Worm (Caenorhabditis elegans) whole organism, L3 larva: ENCODE measurements around the gene T05G5.1.

Experiments
- R02D3.7 ChIP-seq: fragments of 150-350 bp; optimal IDR thresholded peaks from 2 replicates; lab custom pipeline; 2014; ENCODE audit warnings: missing biosample characterization, missing genetic modification characterization
- aly-2 ChIP-seq: fragments of 150-350 bp; optimal IDR thresholded peaks from 2 replicates; lab custom pipeline; 2014; ENCODE audit warnings: missing biosample characterization, missing genetic modification characterization
- ama-1 ChIP-seq: fragments of 150-350 bp; optimal IDR thresholded peaks from 2 replicates; lab custom pipeline; 2018
- ceh-28 ChIP-seq: fragments of 150-350 bp; optimal IDR thresholded peaks from 2 replicates; lab custom pipeline; 2014; ENCODE audit warnings: missing biosample characterization, missing genetic modification reagents, missing genetic modification characterization
- ceh-82 ChIP-seq: fragments of 150-350 bp; optimal IDR thresholded peaks from 2 replicates; lab custom pipeline; 2014; ENCODE audit warnings: missing biosample characterization, missing genetic modification characterization
- ceh-9 ChIP-seq: sonication (generic microtip); optimal IDR thresholded peaks from 2 replicates; lab custom pipeline; 2018; ENCODE audit warnings: missing biosample characterization, missing genetic modification characterization
- daf-12 ChIP-seq: fragments of 150-350 bp; optimal IDR thresholded peaks from 2 replicates; lab custom pipeline; 2014; ENCODE audit warnings: missing biosample characterization, missing genetic modification reagents, missing genetic modification characterization
- egl-27 ChIP-seq: sonication (generic microtip); optimal IDR thresholded peaks from 4 replicates; lab custom pipeline; 2017; ENCODE audit warnings: missing biosample characterization, missing genetic modification reagents, missing genetic modification characterization
- elt-2 ChIP-seq: sonication (generic microtip); optimal IDR thresholded peaks from 2 replicates; lab custom pipeline; 2016; ENCODE audit warnings: missing genetic modification reagents, mild to moderate bottlenecking, missing genetic modification characterization, missing compliant biosample characterization
- fos-1 ChIP-seq: fragments of 150-350 bp; optimal IDR thresholded peaks from 2 replicates; lab custom pipeline; 2014; ENCODE audit warnings: missing biosample characterization, missing genetic modification characterization
- hmg-11 ChIP-seq: sonication (generic microtip); optimal IDR thresholded peaks from 2 replicates; lab custom pipeline; 2016; ENCODE audit warnings: missing genetic modification characterization, missing compliant biosample characterization
- jun-1 ChIP-seq: fragments of 150-350 bp; optimal IDR thresholded peaks from 2 replicates; lab custom pipeline; 2014; ENCODE audit warnings: missing biosample characterization, missing genetic modification reagents, missing genetic modification characterization
- lin-15B ChIP-seq: fragments of 150-350 bp; optimal IDR thresholded peaks from 2 replicates; lab custom pipeline; 2014; ENCODE audit warnings: missing biosample characterization, missing genetic modification characterization
- lin-39 ChIP-seq: fragments of 150-350 bp; optimal IDR thresholded peaks from 2 replicates; lab custom pipeline; 2018; ENCODE audit warnings: missing biosample characterization, missing genetic modification reagents, missing genetic modification characterization
- lsy-12 ChIP-seq: sonication (generic microtip); optimal IDR thresholded peaks from 2 replicates; lab custom pipeline; 2016; ENCODE audit warnings: mild to moderate bottlenecking, missing genetic modification characterization, missing compliant biosample characterization
- nfya-1 ChIP-seq: sonication (generic microtip); optimal IDR thresholded peaks from 2 replicates; lab custom pipeline; 2017; ENCODE audit warnings: missing genetic modification characterization, mild to moderate bottlenecking, missing compliant biosample characterization, antibody characterized with exemption, moderate library complexity; ENCODE audit not compliant: insufficient read depth
- nhr-11 ChIP-seq: fragments of 150-350 bp; optimal IDR thresholded peaks from 2 replicates; lab custom pipeline; 2014; ENCODE audit warnings: missing biosample characterization, missing genetic modification characterization
- nhr-23 ChIP-seq: fragments of 150-350 bp; optimal IDR thresholded peaks from 2 replicates; lab custom pipeline; 2014; ENCODE audit warnings: missing biosample characterization, missing genetic modification reagents, missing genetic modification characterization
- nhr-237 ChIP-seq: fragments of 150-350 bp; optimal IDR thresholded peaks from 2 replicates; lab custom pipeline; 2014; ENCODE audit warnings: missing biosample characterization, missing genetic modification characterization
- nhr-25 ChIP-seq: sonication (generic microtip); optimal IDR thresholded peaks from 2 replicates; lab custom pipeline; 2017; ENCODE audit warnings: missing biosample characterization, missing genetic modification characterization
- nhr-43 ChIP-seq: sonication (generic microtip); optimal IDR thresholded peaks from 2 replicates; lab custom pipeline; 2016; ENCODE audit warnings: mild to moderate bottlenecking, missing genetic modification characterization, missing compliant biosample characterization; ENCODE audit not compliant: poor library complexity, severe bottlenecking
- nhr-67 ChIP-seq: fragments of 150-350 bp; optimal IDR thresholded peaks from 2 replicates; lab custom pipeline; 2014; ENCODE audit warnings: missing biosample characterization, missing genetic modification characterization
- nhr-76 ChIP-seq: fragments of 150-350 bp; sonication (generic microtip); optimal IDR thresholded peaks from 5 replicates; lab custom pipeline; 2014; ENCODE audit warnings: missing biosample characterization, missing genetic modification characterization
- nhr-77 ChIP-seq: fragments of 150-350 bp; optimal IDR thresholded peaks from 2 replicates; lab custom pipeline; 2014; ENCODE audit warnings: missing biosample characterization, missing genetic modification characterization
- pha-4 ChIP-seq: fragments of 150-350 bp; optimal IDR thresholded peaks from 2 replicates; lab custom pipeline; 2014; ENCODE audit warnings: missing biosample characterization, missing genetic modification reagents, missing genetic modification characterization
- pqm-1 ChIP-seq: fragments of 150-350 bp; optimal IDR thresholded peaks from 2 replicates; lab custom pipeline; 2017; ENCODE audit warnings: missing biosample characterization, missing genetic modification characterization, inconsistent platforms
- sea-2 ChIP-seq: fragments of 150-350 bp; sonication (generic microtip); optimal IDR thresholded peaks from 4 replicates; lab custom pipeline; 2014; ENCODE audit warnings: missing biosample characterization, missing genetic modification reagents, missing genetic modification characterization
- snpc-4 ChIP-seq: fragments of 150-350 bp; optimal IDR thresholded peaks from 2 replicates; lab custom pipeline; 2014; ENCODE audit warnings: missing biosample characterization, missing genetic modification characterization
- tbx-2 ChIP-seq: sonication (generic microtip); optimal IDR thresholded peaks from 2 replicates; lab custom pipeline; 2016; ENCODE audit warnings: mild to moderate bottlenecking, missing genetic modification characterization, missing compliant biosample characterization
- ztf-11 ChIP-seq: fragments of 150-350 bp; optimal IDR thresholded peaks from 2 replicates; lab custom pipeline; 2014; ENCODE audit warnings: missing biosample characterization, missing genetic modification characterization

T05G5.1 gene

DNA sequence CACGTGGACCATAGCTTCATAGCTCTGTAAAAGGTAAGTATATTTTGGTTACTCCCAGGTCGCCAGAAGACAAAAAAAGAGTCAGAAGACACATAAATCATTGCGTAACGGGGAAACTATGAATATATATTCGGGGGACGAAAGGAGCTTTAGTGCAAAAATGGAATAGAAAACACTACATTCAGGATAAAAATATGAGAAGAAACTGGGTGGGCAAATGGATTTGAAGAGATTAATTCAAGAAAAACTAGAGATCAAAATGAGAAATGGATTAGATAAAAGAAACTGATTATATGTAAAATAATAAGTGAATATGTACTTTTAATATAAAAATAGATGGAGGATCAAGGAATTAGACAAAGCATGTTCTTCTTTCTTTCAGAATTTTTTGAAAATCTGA lies 15.7 kb downstream of the T05G5.1 start, which contains the start of gene C07A9.12:
Gene C07A9.12, minus strand, starts transcription at position 101 of the 400 bp plus-strand sequence.
- TF ChIP-seq R02D3.7 (tag; lab: Kevin White, UChicago), result no peak

DNA sequence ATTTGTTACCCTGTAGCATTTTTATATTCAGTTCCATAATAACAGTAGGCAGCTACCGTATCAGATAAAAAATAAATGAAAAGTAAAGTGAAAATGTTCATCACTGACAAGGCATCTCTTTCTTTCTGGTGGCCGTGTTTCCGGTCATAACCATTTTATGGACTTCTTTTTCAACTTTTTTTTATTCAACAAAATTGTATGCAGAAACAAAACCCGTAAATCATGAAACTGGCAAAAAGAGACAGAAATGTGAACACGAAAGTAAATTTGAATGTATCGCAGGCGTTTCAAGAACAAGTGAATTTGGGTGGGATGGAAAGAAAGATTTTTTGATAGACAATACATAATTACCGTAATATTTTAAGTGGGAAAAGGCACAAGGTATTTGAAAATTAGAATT lies 18.0 kb downstream of the T05G5.1 start, which contains the start of gene clec-162:
Gene clec-162, minus strand, starts transcription at position 101 of the 400 bp plus-strand sequence.
- no peak for TF ChIP-seq ceh-28
- TF ChIP-seq daf-12 (tag; lab: Kevin White, UChicago), result no peak
- no peak for TF ChIP-seq ama-1 (lab: Kevin White, UChicago)
- TF ChIP-seq lin-15B (tag; lab: Kevin White, UChicago), result no peak

DNA sequence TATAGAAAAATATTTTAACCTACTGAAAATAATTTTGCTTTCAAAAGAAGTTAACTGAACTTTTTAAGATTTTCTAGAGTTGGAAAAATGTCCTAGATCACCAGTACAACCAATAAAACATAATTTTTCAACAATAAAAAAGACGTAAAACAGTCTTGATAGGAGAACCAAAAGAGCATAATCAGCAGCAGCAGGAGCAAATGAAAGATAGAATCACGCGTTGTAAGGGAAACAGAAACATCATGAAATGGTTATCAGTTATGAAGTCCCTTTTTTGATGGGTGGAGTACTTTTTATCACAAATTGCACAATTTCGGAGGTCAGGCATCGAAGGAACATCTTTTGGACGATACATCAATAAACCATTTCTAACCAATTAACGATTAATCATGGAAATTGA lies 21.1 kb downstream of the T05G5.1 start:
- TF ChIP-seq elt-2 (tag; lab: Kevin White, UChicago) (peak; percentile 97), fos-1 (tag; lab: Kevin White, UChicago) (no peak), ama-1 (lab: Kevin White, UChicago) (no peak), jun-1 (tag; lab: Kevin White, UChicago) (peak; percentile 16), pqm-1 (tag; lab: Kevin White, UChicago) (peak; percentile 95), pha-4 (tag; lab: Kevin White, UChicago) (peak; percentile 35), nhr-11 (tag; lab: Kevin White, UChicago) (no peak), nhr-237 (no peak)
- TF ChIP-seq, all 47 proteins: peak for 4

DNA sequence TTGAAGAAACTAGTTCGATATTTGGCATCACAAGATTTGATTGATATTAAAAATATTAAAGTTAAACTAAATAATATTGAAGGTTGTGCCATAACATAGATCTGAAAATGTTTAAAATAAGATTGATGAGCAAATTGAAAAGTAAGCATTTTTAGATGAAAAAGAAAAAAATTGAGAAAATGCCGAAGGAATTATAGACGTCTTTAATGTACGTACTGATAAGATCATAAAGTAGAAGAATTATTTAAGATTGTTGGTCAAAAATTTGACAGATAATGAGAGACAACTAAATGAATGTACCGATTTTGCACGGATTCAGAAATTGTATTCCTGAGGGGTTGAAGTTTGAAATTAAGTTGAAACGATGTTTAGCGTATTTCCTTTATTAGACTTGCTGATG lies 22.9 kb downstream of the T05G5.1 start, which contains the start of gene ncx-7:
Gene ncx-7, minus strand, starts transcription at position 101 of the 400 bp plus-strand sequence.
- no peak for TF ChIP-seq hmg-11
- peak; percentile 36 for TF ChIP-seq pqm-1 (tag; lab: Kevin White, UChicago)
- no peak for TF ChIP-seq nhr-67 (tag; lab: Kevin White, UChicago)
- TF ChIP-seq lsy-12, result no peak
- TF ChIP-seq elt-2 (tag; lab: Kevin White, UChicago), result peak; percentile 58

DNA sequence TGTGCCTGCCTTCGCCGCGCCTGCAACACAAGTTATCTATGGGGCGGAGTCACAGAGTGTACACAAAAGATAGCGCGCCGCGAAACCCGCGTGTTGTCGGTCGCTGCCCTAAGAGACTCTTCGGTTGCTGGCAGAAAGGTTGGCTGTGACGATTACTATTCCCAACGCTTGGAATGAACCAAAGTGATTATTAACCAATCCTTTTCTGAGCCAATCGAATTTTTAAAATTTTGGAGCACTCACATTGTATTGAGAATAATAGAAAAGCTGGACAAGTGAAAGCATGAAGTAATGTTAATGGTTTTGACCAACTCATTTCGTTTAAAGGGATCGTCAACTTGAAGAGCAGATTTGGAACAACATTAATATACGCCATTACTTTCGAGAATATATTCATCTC lies 25.9 kb downstream of the T05G5.1 start:
- TF ChIP-seq lsy-12 (peak; percentile 71), nhr-77 (tag; lab: Kevin White, UChicago) (peak; percentile 34), pha-4 (tag; lab: Kevin White, UChicago) (peak; percentile 44), nfya-1 (peak; percentile 75), nhr-25 (tag; lab: Kevin White, UChicago) (peak; percentile 18), nhr-43 (peak; percentile 61), ceh-9 (tag; lab: Kevin White, UChicago) (no peak), ama-1 (lab: Kevin White, UChicago) (peak; percentile 96), snpc-4 (tag; lab: Kevin White, UChicago) (peak; percentile 99), daf-12 (tag; lab: Kevin White, UChicago) (no peak), ceh-28 (peak; percentile 59), aly-2 (tag; lab: Kevin White, UChicago) (peak; percentile 43), R02D3.7 (tag; lab: Kevin White, UChicago) (peak; percentile 20), lin-15B (tag; lab: Kevin White, UChicago) (peak; percentile 31), egl-27 (no peak), tbx-2 (peak; percentile 45), nhr-23 (tag; lab: Kevin White, UChicago) (peak; percentile 80), ztf-11 (tag; lab: Kevin White, UChicago) (no peak), lin-39 (peak; percentile 61), ceh-82 (tag; lab: Kevin White, UChicago) (peak; percentile 13), elt-2 (tag; lab: Kevin White, UChicago) (peak; percentile 75), pqm-1 (tag; lab: Kevin White, UChicago) (peak; percentile 67), nhr-76 (no peak)

DNA sequence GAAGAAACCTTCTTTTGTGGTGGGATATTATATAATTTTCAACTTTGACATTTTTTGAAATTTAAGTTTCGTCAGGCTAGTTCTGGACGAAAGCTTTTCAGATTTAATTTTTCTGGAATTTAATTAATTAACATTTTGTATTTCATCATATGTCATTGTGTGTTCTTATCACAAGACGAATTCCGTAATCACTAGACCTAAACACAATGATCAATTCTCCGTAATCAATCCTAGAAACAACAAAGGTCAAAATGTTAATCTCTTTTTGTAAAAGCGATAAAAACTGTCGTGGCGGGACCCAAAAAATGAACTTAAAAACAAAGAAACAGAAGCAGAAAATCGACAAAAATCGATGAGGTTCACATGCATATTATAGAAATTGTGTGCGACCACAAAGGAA lies 28.4 kb downstream of the T05G5.1 start:
- peak; percentile 28 for TF ChIP-seq pqm-1 (tag; lab: Kevin White, UChicago)
- peak; percentile 80 for TF ChIP-seq elt-2 (tag; lab: Kevin White, UChicago)
- TF ChIP-seq sea-2 (GFP tag; lab: Kevin White, UChicago), result no peak
